Worm (Caenorhabditis elegans): ENCODE results near the gene F39G3.2.

- no peak for TF ChIP-seq pat-9 (tag; optimal IDR thresholded peaks at IDR 0.05)
- no peak for TF ChIP-seq ama-1 (optimal IDR thresholded peaks at IDR 0.05)
- TF ChIP-seq pha-4 (tag; optimal IDR thresholded peaks at IDR 0.05) = no peak
- no peak for TF ChIP-seq K02D7.2 (tag; optimal IDR thresholded peaks at IDR 0.05)
These were observed 52.7 kb downstream of the F39G3.2 start, which contains the start of gene R02F11.12 for ce11 chrV:4790368-4790767.
